Worm (Caenorhabditis elegans): ENCODE data around the gene dsc-1.
A peak's percentile ranks its signal among the peaks of the same experiment; 100 is the strongest.

dsc-1 gene

ce11 chrX:15040552-15041080, 6.0 kb upstream of the dsc-1 start, which contains the start of gene C18B12.4 (continued):
- peak; percentile 59 for TF ChIP-seq F23B12.7 (tag; optimal IDR thresholded peaks at IDR 0.05; ENCODE audit: insufficient read depth)

- TF ChIP-seq madf-3 (GFP tag; IDR thresholded peaks at IDR 0.05) (no peak), ekl-4 (GFP tag; IDR thresholded peaks at IDR 0.05) (no peak), lin-35 (GFP tag; optimal IDR thresholded peaks at IDR 0.05) (no peak), T07F8.4 (tag; optimal IDR thresholded peaks at IDR 0.05) (no peak), fkh-3 (tag; optimal IDR thresholded peaks at IDR 0.05) (no peak), snpc-4 (GFP tag; optimal IDR thresholded peaks at IDR 0.05) (no peak), snpc-4 (tag; optimal IDR thresholded peaks at IDR 0.05) (no peak), ztf-22 (GFP tag; optimal IDR thresholded peaks at IDR 0.05) (no peak), repo-1 (tag; optimal IDR thresholded peaks at IDR 0.05) (no peak), mxl-1 (tag; optimal IDR thresholded peaks at IDR 0.05) (no peak), chd-7 (tag; optimal IDR thresholded peaks at IDR 0.05) (no peak), F33H1.4 (GFP tag; IDR thresholded peaks at IDR 0.05) (no peak), gei-17 (GFP tag; optimal IDR thresholded peaks at IDR 0.05) (no peak), attf-5 (GFP tag; optimal IDR thresholded peaks at IDR 0.05) (no peak), nhr-120 (GFP tag; IDR thresholded peaks at IDR 0.05) (no peak), F49E8.2 (tag; optimal IDR thresholded peaks at IDR 0.05; ENCODE audit: insufficient read depth) (no peak)
These were observed 5.1 kb upstream of the dsc-1 start for ce11 chrX:15039696-15040212.

- TF ChIP-seq madf-8 (GFP tag; conservative IDR thresholded peaks at IDR 0.05) (no peak), F49E8.2 (tag; optimal IDR thresholded peaks at IDR 0.05; ENCODE audit: insufficient read depth) (no peak), ets-4 (GFP tag; optimal IDR thresholded peaks at IDR 0.05) (no peak), chd-7 (tag; optimal IDR thresholded peaks at IDR 0.05) (no peak), die-1 (tag; optimal IDR thresholded peaks at IDR 0.05) (no peak), ama-1 (optimal IDR thresholded peaks at IDR 0.05) (no peak), ama-1 (GFP tag; optimal IDR thresholded peaks at IDR 0.05) (no peak), lin-54 (GFP tag; optimal IDR thresholded peaks at IDR 0.05) (no peak), atf-7 (tag; optimal IDR thresholded peaks at IDR 0.05) (no peak), attf-6 (GFP tag; IDR thresholded peaks at IDR 0.05) (no peak), F37B4.10 (GFP tag; IDR thresholded peaks at IDR 0.05) (no peak), sdz-38 (tag; optimal IDR thresholded peaks at IDR 0.05) (no peak), nhr-90 (tag; optimal IDR thresholded peaks at IDR 0.05) (no peak), bed-1 (GFP tag; IDR thresholded peaks at IDR 0.05) (no peak), F57A8.1 (GFP tag; optimal IDR thresholded peaks at IDR 0.05) (no peak)
These were observed 4.5 kb upstream of the dsc-1 start for ce11 chrX:15039029-15039695.

- TF ChIP-seq atf-7 (tag; optimal IDR thresholded peaks at IDR 0.05) (no peak), chd-7 (tag; optimal IDR thresholded peaks at IDR 0.05) (peak; percentile 41), madf-3 (GFP tag; IDR thresholded peaks at IDR 0.05) (peak; percentile 59; the same call in 1 of the 2 replicates), B0261.1 (tag; optimal IDR thresholded peaks at IDR 0.05) (no peak), athp-1 (tag; optimal IDR thresholded peaks at IDR 0.05) (peak; percentile 16), nfyb-1 (GFP tag; IDR thresholded peaks at IDR 0.05) (peak; percentile 28; the same call in 1 of the 2 replicates), F22D6.2 (tag; optimal IDR thresholded peaks at IDR 0.05) (peak; percentile 17), lin-54 (GFP tag; optimal IDR thresholded peaks at IDR 0.05) (no peak), nfya-1 (tag; optimal IDR thresholded peaks at IDR 0.05; ENCODE audit: borderline replicate concordance, insufficient read depth) (no peak), egl-44 (GFP tag; IDR thresholded peaks at IDR 0.05) (no peak), lin-40 (tag; optimal IDR thresholded peaks at IDR 0.05) (peak; percentile 51), ceh-91 (GFP tag; IDR thresholded peaks at IDR 0.05) (no peak), B0336.3 (GFP tag; IDR thresholded peaks at IDR 0.05) (no peak), Y53G8AR.9 (GFP tag; conservative IDR thresholded peaks at IDR 0.05) (no peak), cebp-1 (GFP tag; IDR thresholded peaks at IDR 0.05) (no peak), cebp-1 (tag; optimal IDR thresholded peaks at IDR 0.05) (peak; percentile 21), him-1 (tag; optimal IDR thresholded peaks at IDR 0.05) (no peak), repo-1 (tag; optimal IDR thresholded peaks at IDR 0.05) (peak; percentile 65), ccch-3 (GFP tag; optimal IDR thresholded peaks at IDR 0.05) (no peak)
These were observed 1.7 kb upstream of the dsc-1 start for ce11 chrX:15036287-15036686.
